Fruit fly (Drosophila melanogaster) whole organism, embryonic: ENCODE results near the gene Ppcs.

Experiments
- Adf1 ChIP-seq: fragments of 200-800 bp; sonication (Bioruptor generic); IDR thresholded peaks from 2 replicates; pipeline ENCODE4 v1.3.6; 2022; ENCODE audit warnings: missing biosample characterization, missing genetic modification characterization
- CG10959 ChIP-seq: fragments of 200-800 bp; sonication (Bioruptor generic); IDR thresholded peaks from 2 replicates; pipeline ENCODE4 v1.3.6; 2022; ENCODE audit warnings: missing biosample characterization, missing genetic modification characterization
- CG11456 ChIP-seq: fragments of 200-800 bp; sonication (Bioruptor generic); IDR thresholded peaks from 3 replicates; pipeline ENCODE4 v1.3.6; 2022; ENCODE audit warnings: missing biosample characterization, missing genetic modification characterization
- CG1233 ChIP-seq: fragments of 200-800 bp; sonication (Bioruptor generic); optimal IDR thresholded peaks from 4 replicates; lab custom pipeline; 2018; ENCODE audit warnings: missing biosample characterization, mild to moderate bottlenecking, missing genetic modification characterization
- CG12942 ChIP-seq: fragments of 200-800 bp; sonication (Bioruptor generic); optimal IDR thresholded peaks from 3 replicates; lab custom pipeline; 2016; ENCODE audit warnings: missing biosample characterization, missing genetic modification characterization
- CG17802 ChIP-seq: fragments of 200-800 bp; sonication (Bioruptor generic); optimal IDR thresholded peaks from 2 replicates; lab custom pipeline; 2018; ENCODE audit warnings: missing biosample characterization, mild to moderate bottlenecking, missing genetic modification characterization, moderate library complexity
- CG2120 ChIP-seq: fragments of 200-800 bp; sonication (Bioruptor generic); optimal IDR thresholded peaks from 3 replicates; lab custom pipeline; 2016; ENCODE audit warnings: missing biosample characterization, missing genetic modification characterization
- CG31224 ChIP-seq: fragments of 200-800 bp; sonication (Bioruptor generic); IDR thresholded peaks from 2 replicates; pipeline ENCODE4 v1.3.6; 2022; ENCODE audit warnings: missing biosample characterization, missing genetic modification characterization
- CG31388 ChIP-seq: fragments of 200-800 bp; sonication (Bioruptor generic); optimal IDR thresholded peaks from 2 replicates; lab custom pipeline; 2016; ENCODE audit warnings: missing biosample characterization, missing genetic modification characterization
- CG33213 ChIP-seq: fragments of 200-800 bp; sonication (Bioruptor generic); optimal IDR thresholded peaks from 3 replicates; lab custom pipeline; 2016; ENCODE audit warnings: missing biosample characterization, missing genetic modification characterization
- CG34376 ChIP-seq: fragments of 200-800 bp; sonication (Bioruptor generic); optimal IDR thresholded peaks from 2 replicates; lab custom pipeline; 2018; ENCODE audit warnings: missing biosample characterization, mild to moderate bottlenecking, missing genetic modification characterization
- CG3726 ChIP-seq: fragments of 200-800 bp; sonication (Bioruptor generic); IDR thresholded peaks from 3 replicates; pipeline ENCODE4, ENCODE4 v1.3.6; 2022; ENCODE audit warnings: missing biosample characterization, missing genetic modification characterization
- CG4820 ChIP-seq: fragments of 200-800 bp; sonication (Bioruptor generic); optimal IDR thresholded peaks from 3 replicates; lab custom pipeline; 2016; ENCODE audit warnings: missing biosample characterization, missing genetic modification characterization
- CG6683 ChIP-seq: fragments of 200-800 bp; sonication (Bioruptor generic); optimal IDR thresholded peaks from 2 replicates; lab custom pipeline; 2017; ENCODE audit warnings: missing biosample characterization, mild to moderate bottlenecking, missing genetic modification characterization, missing genetic modification reagents
- CG6791 ChIP-seq: fragments of 200-800 bp; sonication (Bioruptor generic); IDR thresholded peaks from 3 replicates; pipeline ENCODE4 v1.3.6; 2022; ENCODE audit warnings: missing biosample characterization, missing genetic modification characterization; ENCODE audit not compliant: partially characterized antibody
- CG6854 ChIP-seq: fragments of 200-800 bp; sonication (Bioruptor generic); optimal IDR thresholded peaks from 3 replicates; lab custom pipeline; 2017; ENCODE audit warnings: missing biosample characterization, mild to moderate bottlenecking, missing genetic modification characterization
- CG7372 ChIP-seq: fragments of 200-800 bp; sonication (Bioruptor generic); IDR thresholded peaks from 2 replicates; pipeline ENCODE4 v1.3.6; 2022; ENCODE audit warnings: missing biosample characterization, missing genetic modification characterization
- CG8478 ChIP-seq: fragments of >200 bp; optimal IDR thresholded peaks from 2 replicates; lab custom pipeline; 2018
- CG9215 ChIP-seq: fragments of 200-800 bp; sonication (Bioruptor generic); IDR thresholded peaks from 2 replicates; pipeline ENCODE4 v1.3.6; 2022; ENCODE audit warnings: missing biosample characterization, missing genetic modification characterization
- Doc3 ChIP-seq: fragments of 200-800 bp; sonication (Bioruptor generic); IDR thresholded peaks from 3 replicates; pipeline ENCODE4 v1.3.6; 2022; ENCODE audit warnings: missing biosample characterization, missing genetic modification characterization; ENCODE audit not compliant: partially characterized antibody
- Eip74EF ChIP-seq, 2 experiments: fragments of 200-800 bp in 1 of 2; fragments of >200 bp in 1 of 2; sonication (Bioruptor generic) in 1 of 2; optimal IDR thresholded peaks; 2 replicates each; lab custom pipeline; 2017 to 2019; ENCODE audit warnings: missing biosample characterization in 2 of 2, missing genetic modification characterization in 2 of 2, mild to moderate bottlenecking in 1 of 2, moderate library complexity in 1 of 2
- Ets97D ChIP-seq: fragments of 200-800 bp; sonication (Bioruptor generic); optimal IDR thresholded peaks from 3 replicates; lab custom pipeline; 2016; ENCODE audit warnings: missing biosample characterization, missing genetic modification characterization
- Gug ChIP-seq: fragments of 200-800 bp; sonication (Bioruptor generic); IDR thresholded peaks from 4 replicates; pipeline ENCODE4 v1.3.6; 2022; ENCODE audit warnings: missing biosample characterization, missing genetic modification characterization
- HLH54F ChIP-seq: fragments of 200-800 bp; sonication (Bioruptor generic); optimal IDR thresholded peaks from 3 replicates; lab custom pipeline; 2016; ENCODE audit warnings: missing biosample characterization, missing genetic modification characterization
- HmgZ ChIP-seq: fragments of 200-800 bp; sonication (Bioruptor generic); optimal IDR thresholded peaks from 2 replicates; lab custom pipeline; 2018; ENCODE audit warnings: missing biosample characterization, mild to moderate bottlenecking, missing genetic modification characterization
- MESR4 ChIP-seq: fragments of 200-800 bp; sonication (Bioruptor generic); optimal IDR thresholded peaks from 2 replicates; lab custom pipeline; 2018; ENCODE audit warnings: missing biosample characterization, mild to moderate bottlenecking, missing genetic modification characterization, moderate library complexity
- MTF-1 ChIP-seq: fragments of 200-800 bp; sonication (Bioruptor generic); optimal IDR thresholded peaks from 2 replicates; lab custom pipeline; 2018; ENCODE audit warnings: missing biosample characterization, mild to moderate bottlenecking, missing genetic modification characterization, borderline replicate concordance
- Max ChIP-seq: fragments of 200-800 bp; sonication (Bioruptor generic); optimal IDR thresholded peaks from 2 replicates; lab custom pipeline; 2016; ENCODE audit warnings: missing biosample characterization, mild to moderate bottlenecking, missing genetic modification characterization
- Med ChIP-seq: fragments of 200-800 bp; sonication (Bioruptor generic); peaks from one replicate; lab custom pipeline; 2016; ENCODE audit warnings: missing biosample characterization, missing genetic modification characterization, mild to moderate bottlenecking, inconsistent platforms, moderate library complexity
- NFAT ChIP-seq: fragments of 200-800 bp; sonication (Bioruptor generic); IDR thresholded peaks from 2 replicates; pipeline ENCODE4 v1.3.6; 2022; ENCODE audit warnings: missing biosample characterization, missing genetic modification characterization
- Nf-YB ChIP-seq: fragments of 200-800 bp; sonication (Bioruptor generic); optimal IDR thresholded peaks from 3 replicates; lab custom pipeline; 2019; ENCODE audit warnings: missing biosample characterization, mild to moderate bottlenecking, missing genetic modification characterization, moderate library complexity
- Sry-δ ChIP-seq: fragments of 200-800 bp; sonication (Bioruptor generic); optimal IDR thresholded peaks from 2 replicates; lab custom pipeline; 2016; ENCODE audit warnings: missing biosample characterization, missing genetic modification characterization
- Trl ChIP-seq, 3 experiments: fragments of >200 bp in 2 of 3; fragments of 200-800 bp in 1 of 3; sonication (Bioruptor generic) in 1 of 3; optimal IDR thresholded peaks; 2 replicates in 1 of 3; 3 replicates in 2 of 3; lab custom pipeline; 2016 to 2017; ENCODE audit warnings: missing biosample characterization in 1 of 3, missing genetic modification characterization in 1 of 3
- Usf ChIP-seq: fragments of 200-800 bp; sonication (Bioruptor generic); optimal IDR thresholded peaks from 2 replicates; lab custom pipeline; 2017; ENCODE audit warnings: missing genotype, missing biosample characterization, missing genetic modification characterization
- Vsx1 ChIP-seq: fragments of 200-800 bp; sonication (Bioruptor generic); optimal IDR thresholded peaks from 2 replicates; lab custom pipeline; 2017; ENCODE audit warnings: missing biosample characterization, mild to moderate bottlenecking, missing genetic modification characterization, missing genetic modification reagents
- ac ChIP-seq: fragments of 200-800 bp; sonication (Bioruptor generic); optimal IDR thresholded peaks from 3 replicates; lab custom pipeline; 2017; ENCODE audit warnings: missing biosample characterization, mild to moderate bottlenecking, missing genetic modification characterization
- bab2 ChIP-seq: fragments of 200-800 bp; sonication (Bioruptor generic); optimal IDR thresholded peaks from 2 replicates; lab custom pipeline; 2016; ENCODE audit warnings: missing biosample characterization, missing genetic modification characterization
- crp ChIP-seq, 2 experiments: fragments of 200-800 bp; sonication (Bioruptor generic); optimal IDR thresholded peaks; 2 replicates in 1 of 2; 3 replicates in 1 of 2; lab custom pipeline; 2017; ENCODE audit warnings: missing biosample characterization in 2 of 2, missing genetic modification characterization in 2 of 2, mild to moderate bottlenecking in 1 of 2, moderate library complexity in 1 of 2
- ems ChIP-seq: fragments of 200-800 bp; sonication (Bioruptor generic); optimal IDR thresholded peaks from 3 replicates; lab custom pipeline; 2016; ENCODE audit warnings: missing biosample characterization, missing genetic modification characterization
- en ChIP-seq: fragments of 200-800 bp; sonication (Bioruptor generic); optimal IDR thresholded peaks from 2 replicates; lab custom pipeline; 2016; ENCODE audit warnings: missing biosample characterization, missing genetic modification characterization
- fd64A ChIP-seq: fragments of 200-800 bp; sonication (Bioruptor generic); optimal IDR thresholded peaks from 3 replicates; lab custom pipeline; 2018; ENCODE audit warnings: missing biosample characterization, mild to moderate bottlenecking, missing genetic modification characterization
- gem ChIP-seq: fragments of 200-800 bp; sonication (Bioruptor generic); optimal IDR thresholded peaks from 2 replicates; lab custom pipeline; 2019; ENCODE audit warnings: missing biosample characterization, mild to moderate bottlenecking, missing genetic modification characterization, moderate library complexity
- gt ChIP-seq: fragments of 200-800 bp; sonication (Bioruptor generic); IDR thresholded peaks from 2 replicates; pipeline ENCODE4 v1.3.6; 2022; ENCODE audit warnings: missing biosample characterization, missing genetic modification characterization
- hb ChIP-seq: fragments of 200-800 bp; sonication (Bioruptor generic); IDR thresholded peaks from 3 replicates; pipeline ENCODE4 v1.3.6; 2022; ENCODE audit warnings: missing biosample characterization, missing genetic modification characterization; ENCODE audit not compliant: partially characterized antibody
- lab ChIP-seq: fragments of 200-800 bp; sonication (Bioruptor generic); optimal IDR thresholded peaks from 3 replicates; lab custom pipeline; 2017; ENCODE audit warnings: missing biosample characterization, missing genetic modification characterization, mild to moderate bottlenecking, moderate library complexity, missing genetic modification reagents
- peb ChIP-seq: fragments of 200-800 bp; sonication (Bioruptor generic); IDR thresholded peaks from 2 replicates; pipeline ENCODE4 v1.3.6; 2022; ENCODE audit warnings: missing biosample characterization, missing genetic modification characterization
- pita ChIP-seq: fragments of 200-800 bp; sonication (Bioruptor generic); optimal IDR thresholded peaks from 2 replicates; lab custom pipeline; 2017; ENCODE audit warnings: missing biosample characterization, mild to moderate bottlenecking, missing genetic modification characterization
- ttk ChIP-seq: fragments of 200-800 bp; sonication (Bioruptor generic); IDR thresholded peaks from 2 replicates; pipeline ENCODE4 v2.1.2; 2022; ENCODE audit warnings: missing biosample characterization, missing genetic modification characterization
- zfh1 ChIP-seq: fragments of 200-800 bp; sonication (Bioruptor generic); IDR thresholded peaks from 3 replicates; pipeline ENCODE4 v1.3.6; 2022; ENCODE audit warnings: missing biosample characterization, missing genetic modification characterization

The Ppcs gene

dm6 chr3R:19156670-19157402 lies 9.1 kb upstream of the Ppcs start, which contains the start of gene nanos (continued):
- TF ChIP-seq CG11456 (GFP tag; lab: Robert Waterston, UW), result peak; percentile 89
- peak; percentile 79 to 99 for TF ChIP-seq crp (GFP tag; optimal IDR thresholded peaks at IDR 0.05; lab: Kevin White, UChicago)
- peak; percentile 54 for TF ChIP-seq CG31224
- peak; percentile 69 for TF ChIP-seq CG33213 (GFP tag; lab: Kevin White, UChicago)
- TF ChIP-seq Gug (GFP tag; lab: Robert Waterston, UW), result peak; percentile 81; the same call in 2 of the 4 replicates
- TF ChIP-seq ems, result peak; percentile 31
- peak; percentile 58 for TF ChIP-seq CG12942 (GFP tag; lab: Kevin White, UChicago)
- TF ChIP-seq Adf1 (GFP tag; lab: Robert Waterston, UW), result peak; percentile 59
- TF ChIP-seq CG1233 (GFP tag; lab: Kevin White, UChicago), result peak; percentile 11
- TF ChIP-seq CG2120 (GFP tag; lab: Kevin White, UChicago), result peak; percentile 83
- TF ChIP-seq fd64A (GFP tag; lab: Kevin White, UChicago), result no peak
- no peak for TF ChIP-seq CG6854 (GFP tag; lab: Kevin White, UChicago)
- TF ChIP-seq gem (tag; lab: Kevin White, UChicago), result peak; percentile 40
- TF ChIP-seq Med (GFP tag; lab: Kevin White, UChicago), result peak; percentile 97
- TF ChIP-seq ttk (GFP tag; lab: Robert Waterston, UW), result no peak
- TF ChIP-seq Doc3 (GFP tag; lab: Robert Waterston, UW), result peak; percentile 95
- no peak for TF ChIP-seq pita (GFP tag; lab: Kevin White, UChicago)
- TF ChIP-seq CG34376 (GFP tag; lab: Kevin White, UChicago), result peak; percentile 50
- TF ChIP-seq CG8478 (lab: Kevin White, UChicago), result peak; percentile 36
- no peak for TF ChIP-seq ac
- TF ChIP-seq CG7372 (GFP tag; lab: Robert Waterston, UW), result peak; percentile 38; the same call in 1 of the 2 replicates
- peak; percentile 59 for TF ChIP-seq CG9215 (GFP tag; lab: Robert Waterston, UW)
- peak; percentile 70 for TF ChIP-seq Usf
- peak; percentile 74 for TF ChIP-seq zfh1 (GFP tag; lab: Robert Waterston, UW)
- peak; percentile 76 for TF ChIP-seq lab (GFP tag; lab: Kevin White, UChicago)
- TF ChIP-seq Vsx1, result no peak
- TF ChIP-seq NFAT (GFP tag; lab: Robert Waterston, UW), result peak; percentile 86
- no peak for TF ChIP-seq CG31388
- peak; percentile 93 for TF ChIP-seq HmgZ (tag; lab: Kevin White, UChicago)
- TF ChIP-seq CG6683 (GFP tag; lab: Kevin White, UChicago), result peak; percentile 53
- peak; percentile 57 for TF ChIP-seq Max (GFP tag; lab: Kevin White, UChicago)
- TF ChIP-seq MESR4, result peak; percentile 78
- peak; percentile 49 for TF ChIP-seq CG17802 (tag; lab: Kevin White, UChicago)
- TF ChIP-seq gt (GFP tag; lab: Robert Waterston, UW), result no peak
- TF ChIP-seq MTF-1 (GFP tag; lab: Kevin White, UChicago), result peak; percentile 32
- TF ChIP-seq bab2 (GFP tag; lab: Kevin White, UChicago), result no peak
- TF ChIP-seq hb (GFP tag; lab: Robert Waterston, UW), result peak; percentile 98
- no peak for TF ChIP-seq Nf-YB
- TF ChIP-seq Eip74EF (GFP tag; optimal IDR thresholded peaks at IDR 0.05; lab: Kevin White, UChicago), result no peak
- TF ChIP-seq peb, result no peak
- peak; percentile 55 for TF ChIP-seq CG4820 (GFP tag; lab: Kevin White, UChicago)
- TF ChIP-seq en, result peak; percentile 21
- no peak for TF ChIP-seq Trl (optimal IDR thresholded peaks at IDR 0.05; lab: Kevin White, UChicago)
- peak; percentile 71 for TF ChIP-seq Trl (GFP tag; optimal IDR thresholded peaks at IDR 0.05; lab: Kevin White, UChicago)
- peak; percentile 86 for TF ChIP-seq Ets97D
- TF ChIP-seq CG6791 (GFP tag; lab: Robert Waterston, UW), result peak; percentile 99
- peak; percentile 95 for TF ChIP-seq Sry-δ (GFP tag; lab: Kevin White, UChicago)
- TF ChIP-seq CG3726 (GFP tag; lab: Robert Waterston, UW), result 0 out of 3 replicates have a peak, but pooled peaks have one; percentile 6
- peak; percentile 75 for TF ChIP-seq HLH54F (GFP tag; lab: Kevin White, UChicago)
- no peak for TF ChIP-seq CG10959 (GFP tag; lab: Robert Waterston, UW)
